Worm (Caenorhabditis elegans) whole organism, late embryonic: ENCODE data around the gene dlat-1.

ENCODE experiments used
- ama-1 ChIP-seq: fragments of 150-350 bp; optimal IDR thresholded peaks from 2 replicates; lab custom pipeline; 2014
- ceh-22 ChIP-seq: sonication (generic microtip); optimal IDR thresholded peaks from 2 replicates; lab custom pipeline; 2017; ENCODE audit warnings: missing biosample characterization, missing genetic modification characterization
- ceh-31 ChIP-seq: sonication (generic microtip); optimal IDR thresholded peaks from 2 replicates; lab custom pipeline; 2016; ENCODE audit warnings: missing genetic modification characterization, missing compliant biosample characterization
- ets-4 ChIP-seq: sonication (generic microtip); optimal IDR thresholded peaks from 2 replicates; lab custom pipeline; 2016; ENCODE audit warnings: missing genetic modification characterization, missing compliant biosample characterization
- hlh-13 ChIP-seq: fragments of 200-800 bp; sonication (Bioruptor generic); optimal IDR thresholded peaks from 2 replicates; lab custom pipeline; 2018; ENCODE audit warnings: mild to moderate bottlenecking, missing genetic modification characterization, missing compliant biosample characterization
- pha-4 ChIP-seq: fragments of 150-350 bp; optimal IDR thresholded peaks from 2 replicates; lab custom pipeline; 2018; ENCODE audit warnings: missing biosample characterization, missing genetic modification reagents, missing genetic modification characterization
- sox-2 ChIP-seq: fragments of 200-800 bp; sonication (Bioruptor generic); IDR thresholded peaks from 2 replicates; pipeline ENCODE4 v1.3.6; 2022; ENCODE audit warnings: missing genetic modification reagents, missing genetic modification characterization, missing compliant biosample characterization

ce11 chrV:14419855-14420254, 27.2 kb downstream of the dlat-1 start:
- TF ChIP-seq ceh-22 (tag; lab: Kevin White, UChicago) (no peak), sox-2 (GFP tag; lab: Robert Waterston, UW) (no peak), ets-4 (tag; lab: Kevin White, UChicago) (no peak), ceh-31 (no peak), hlh-13 (no peak), ama-1 (no peak), pha-4 (no peak)
